Fruit fly (Drosophila melanogaster) whole organism, embryonic: ENCODE data around the gene dtn.

Source experiments
- CG11398 ChIP-seq: fragments of 200-800 bp; sonication (Bioruptor generic); optimal IDR thresholded peaks from 2 replicates; lab custom pipeline; 2016; ENCODE audit warnings: missing biosample characterization, missing genetic modification characterization
- D19B ChIP-seq: fragments of 200-800 bp; sonication (Bioruptor generic); optimal IDR thresholded peaks from 2 replicates; lab custom pipeline; 2017; ENCODE audit warnings: missing biosample characterization, mild to moderate bottlenecking, missing genetic modification characterization
- Med ChIP-seq: fragments of 200-800 bp; sonication (Bioruptor generic); peaks from one replicate; lab custom pipeline; 2016; ENCODE audit warnings: missing biosample characterization, missing genetic modification characterization, mild to moderate bottlenecking, inconsistent platforms, moderate library complexity
- bowl ChIP-seq: fragments of 200-800 bp; sonication (Bioruptor generic); IDR thresholded peaks from 2 replicates; pipeline ENCODE4 v1.3.6; 2022; ENCODE audit warnings: missing biosample characterization, missing genetic modification characterization
- pfk ChIP-seq: fragments of 200-800 bp; sonication (Bioruptor generic); optimal IDR thresholded peaks from 2 replicates; lab custom pipeline; 2018; ENCODE audit warnings: missing biosample characterization, mild to moderate bottlenecking, missing genetic modification characterization, moderate library complexity

- TF ChIP-seq Med (GFP tag; lab: Kevin White, UChicago) (no peak), bowl (GFP tag; lab: Robert Waterston, UW) (no peak), CG11398 (GFP tag; lab: Kevin White, UChicago) (no peak), pfk (no peak), D19B (GFP tag; lab: Kevin White, UChicago) (no peak)
Measured at dm6 chrX:6216650-6217049, 8.8 kb upstream of the dtn start.
